Fruit fly (Drosophila melanogaster) whole organism, embryonic: ENCODE results near the gene Gyf.
A peak's percentile ranks its signal among the peaks of the same experiment; 100 is the strongest.

Experiments
- B-H1 ChIP-seq: fragments of 200-800 bp; sonication (Bioruptor generic); IDR thresholded peaks from 3 replicates; pipeline ENCODE4 v1.3.6; 2022; ENCODE audit warnings: missing biosample characterization, missing genetic modification characterization
- BEAF-32 ChIP-seq: fragments of 200-800 bp; sonication (Bioruptor generic); optimal IDR thresholded peaks from 3 replicates; lab custom pipeline; 2017; ENCODE audit warnings: missing biosample characterization, missing genetic modification characterization, mild to moderate bottlenecking, moderate library complexity, missing genetic modification reagents
- CG10366 ChIP-seq: fragments of 200-800 bp; sonication (Bioruptor generic); IDR thresholded peaks from 2 replicates; pipeline ENCODE4 v1.3.6; 2022; ENCODE audit warnings: missing biosample characterization, missing genetic modification characterization
- CG11093 ChIP-seq: fragments of 200-800 bp; sonication (Bioruptor generic); IDR thresholded peaks from 3 replicates; pipeline ENCODE4 v1.3.6; 2022; ENCODE audit warnings: missing biosample characterization, missing genetic modification characterization
- CG12219 ChIP-seq: fragments of 200-800 bp; sonication (Bioruptor generic); optimal IDR thresholded peaks from 3 replicates; lab custom pipeline; 2018; ENCODE audit warnings: missing biosample characterization, mild to moderate bottlenecking, missing genetic modification characterization
- CG13775 ChIP-seq: fragments of 200-800 bp; sonication (Bioruptor generic); optimal IDR thresholded peaks from 3 replicates; lab custom pipeline; 2017; ENCODE audit warnings: missing biosample characterization, mild to moderate bottlenecking, missing genetic modification characterization
- CG13894 ChIP-seq: fragments of 200-800 bp; sonication (Bioruptor generic); optimal IDR thresholded peaks from 3 replicates; lab custom pipeline; 2018; ENCODE audit warnings: missing biosample characterization, mild to moderate bottlenecking, missing genetic modification characterization, moderate library complexity
- CG14710 ChIP-seq: fragments of 200-800 bp; sonication (Bioruptor generic); optimal IDR thresholded peaks from 3 replicates; lab custom pipeline; 2019; ENCODE audit warnings: missing biosample characterization, mild to moderate bottlenecking, missing genetic modification characterization, moderate library complexity
- CG1603 ChIP-seq: fragments of 200-800 bp; sonication (Bioruptor generic); optimal IDR thresholded peaks from 2 replicates; lab custom pipeline; 2019; ENCODE audit warnings: missing biosample characterization, mild to moderate bottlenecking, missing genetic modification characterization, moderate library complexity
- CG17361 ChIP-seq: fragments of 200-800 bp; sonication (Bioruptor generic); IDR thresholded peaks from 3 replicates; pipeline ENCODE4 v1.3.6; 2022; ENCODE audit warnings: missing biosample characterization, missing genetic modification characterization
- CG17385 ChIP-seq: fragments of 200-800 bp; sonication (Bioruptor generic); optimal IDR thresholded peaks from 3 replicates; lab custom pipeline; 2018; ENCODE audit warnings: missing biosample characterization, mild to moderate bottlenecking, missing genetic modification characterization
- CG17829 ChIP-seq: fragments of 200-800 bp; optimal IDR thresholded peaks from 2 replicates; lab custom pipeline; 2019; ENCODE audit warnings: missing biosample characterization, mild to moderate bottlenecking, missing genetic modification characterization, moderate library complexity
- CG2129 ChIP-seq: fragments of 200-800 bp; sonication (Bioruptor generic); IDR thresholded peaks from 2 replicates; pipeline ENCODE4 v1.3.6; 2022; ENCODE audit warnings: missing biosample characterization, missing genetic modification characterization; ENCODE audit not compliant: partially characterized antibody
- CG31388 ChIP-seq: fragments of 200-800 bp; sonication (Bioruptor generic); optimal IDR thresholded peaks from 2 replicates; lab custom pipeline; 2016; ENCODE audit warnings: missing biosample characterization, missing genetic modification characterization
- CG3163 ChIP-seq: fragments of 200-800 bp; sonication (Bioruptor generic); optimal IDR thresholded peaks from 3 replicates; lab custom pipeline; 2016; ENCODE audit warnings: missing biosample characterization, missing genetic modification characterization
- CG32772 ChIP-seq: fragments of 200-800 bp; sonication (Bioruptor generic); IDR thresholded peaks from 2 replicates; pipeline ENCODE4 v1.3.6; 2022; ENCODE audit warnings: missing biosample characterization, missing genetic modification characterization
- CG4730 ChIP-seq: fragments of 200-800 bp; sonication (Bioruptor generic); IDR thresholded peaks from 2 replicates; pipeline ENCODE4 v1.3.6; 2022; ENCODE audit warnings: missing biosample characterization, missing genetic modification characterization
- CG5953 ChIP-seq: fragments of 200-800 bp; sonication (Bioruptor generic); IDR thresholded peaks from 2 replicates; pipeline ENCODE4 v1.3.6; 2022; ENCODE audit warnings: missing biosample characterization, missing genetic modification characterization
- CG6654 ChIP-seq: fragments of 200-800 bp; sonication (Bioruptor generic); optimal IDR thresholded peaks from 2 replicates; lab custom pipeline; 2017; ENCODE audit warnings: missing biosample characterization, mild to moderate bottlenecking, missing genetic modification characterization
- CG7372 ChIP-seq: fragments of 200-800 bp; sonication (Bioruptor generic); IDR thresholded peaks from 2 replicates; pipeline ENCODE4 v1.3.6; 2022; ENCODE audit warnings: missing biosample characterization, missing genetic modification characterization
- CG7963 ChIP-seq: fragments of 200-800 bp; sonication (Bioruptor generic); IDR thresholded peaks from 3 replicates; pipeline ENCODE4 v1.3.6; 2022; ENCODE audit warnings: missing biosample characterization, missing genetic modification characterization; ENCODE audit not compliant: partially characterized antibody
- CG9437 ChIP-seq: fragments of 200-800 bp; sonication (Bioruptor generic); optimal IDR thresholded peaks from 2 replicates; lab custom pipeline; 2018; ENCODE audit warnings: missing biosample characterization, mild to moderate bottlenecking, missing genetic modification characterization
- D ChIP-seq, 2 experiments: fragments of 200-800 bp in 1 of 2; fragments of >200 bp in 1 of 2; sonication (Bioruptor generic) in 1 of 2; optimal IDR thresholded peaks; 2 replicates in 1 of 2; 3 replicates in 1 of 2; lab custom pipeline; 2017; ENCODE audit warnings: mild to moderate bottlenecking in 1 of 2, missing biosample characterization in 1 of 2, missing genetic modification characterization in 1 of 2, missing genetic modification reagents in 1 of 2
- Dll ChIP-seq: fragments of 200-800 bp; sonication (Bioruptor generic); IDR thresholded peaks from 4 replicates; pipeline ENCODE4 v1.3.6; 2022; ENCODE audit warnings: missing biosample characterization, missing genetic modification characterization; ENCODE audit not compliant: partially characterized antibody
- Doc3 ChIP-seq: fragments of 200-800 bp; sonication (Bioruptor generic); IDR thresholded peaks from 3 replicates; pipeline ENCODE4 v1.3.6; 2022; ENCODE audit warnings: missing biosample characterization, missing genetic modification characterization; ENCODE audit not compliant: partially characterized antibody
- Dp ChIP-seq: fragments of 200-800 bp; sonication (Bioruptor generic); optimal IDR thresholded peaks from 2 replicates; lab custom pipeline; 2018; ENCODE audit warnings: missing biosample characterization, mild to moderate bottlenecking, missing genetic modification characterization, moderate library complexity
- Dref ChIP-seq: fragments of 200-800 bp; sonication (Bioruptor generic); IDR thresholded peaks from 2 replicates; pipeline ENCODE4 v1.3.6; 2022; ENCODE audit warnings: missing biosample characterization, missing genetic modification characterization
- E2f2 ChIP-seq: fragments of 200-800 bp; sonication (Bioruptor generic); IDR thresholded peaks from 2 replicates; pipeline ENCODE4 v1.3.6; 2022; ENCODE audit warnings: missing biosample characterization, missing genetic modification characterization
- Ets65A ChIP-seq: fragments of 200-800 bp; sonication (Bioruptor generic); peaks from one replicate; lab custom pipeline; 2016; ENCODE audit warnings: missing biosample characterization, missing genetic modification characterization
- Ets97D ChIP-seq: fragments of 200-800 bp; sonication (Bioruptor generic); optimal IDR thresholded peaks from 3 replicates; lab custom pipeline; 2016; ENCODE audit warnings: missing biosample characterization, missing genetic modification characterization
- HmgD ChIP-seq: fragments of 200-800 bp; sonication (Bioruptor generic); optimal IDR thresholded peaks from 3 replicates; lab custom pipeline; 2016; ENCODE audit warnings: missing biosample characterization, missing genetic modification characterization
- Hmr ChIP-seq: fragments of 200-800 bp; sonication (Bioruptor generic); optimal IDR thresholded peaks from 3 replicates; lab custom pipeline; 2017; ENCODE audit warnings: mild to moderate bottlenecking, missing biosample characterization, missing genetic modification reagents, missing genetic modification characterization
- Hr39 ChIP-seq: fragments of >200 bp; optimal IDR thresholded peaks from 2 replicates; lab custom pipeline; 2017
- Lhr ChIP-seq: fragments of 200-800 bp; sonication (Bioruptor generic); optimal IDR thresholded peaks from 3 replicates; lab custom pipeline; 2017; ENCODE audit warnings: mild to moderate bottlenecking, missing biosample characterization, missing genetic modification reagents, missing genetic modification characterization
- MBD-R2 ChIP-seq: fragments of 200-800 bp; sonication (Bioruptor generic); IDR thresholded peaks from 2 replicates; pipeline ENCODE4 v1.3.6; 2022; ENCODE audit warnings: missing biosample characterization, missing genetic modification characterization
- Sox100B ChIP-seq: fragments of 200-800 bp; sonication (Bioruptor generic); optimal IDR thresholded peaks from 3 replicates; lab custom pipeline; 2018; ENCODE audit warnings: missing biosample characterization, mild to moderate bottlenecking, missing genetic modification characterization
- bsh ChIP-seq, 2 experiments: fragments of 200-800 bp; sonication (Bioruptor generic); optimal IDR thresholded peaks; 2 replicates each; lab custom pipeline; 2017 to 2018; ENCODE audit warnings: mild to moderate bottlenecking in 2 of 2, missing biosample characterization in 2 of 2, missing genetic modification characterization in 2 of 2, moderate library complexity in 1 of 2
- cad ChIP-seq: fragments of >200 bp; optimal IDR thresholded peaks from 2 replicates; lab custom pipeline; 2017; ENCODE audit warnings: missing biosample characterization, missing genetic modification characterization
- esg ChIP-seq: fragments of 200-800 bp; sonication (Bioruptor generic); conservative IDR thresholded peaks from 2 replicates; pipeline ENCODE4 v1.3.6; 2022; ENCODE audit warnings: missing biosample characterization, missing genetic modification characterization
- gce ChIP-seq: fragments of 200-800 bp; sonication (Bioruptor generic); IDR thresholded peaks from 3 replicates; pipeline ENCODE4 v1.3.6; 2022; ENCODE audit warnings: missing biosample characterization, missing genetic modification characterization
- gem ChIP-seq: fragments of 200-800 bp; sonication (Bioruptor generic); optimal IDR thresholded peaks from 2 replicates; lab custom pipeline; 2019; ENCODE audit warnings: missing biosample characterization, mild to moderate bottlenecking, missing genetic modification characterization, moderate library complexity
- gsb-n ChIP-seq: fragments of 200-800 bp; sonication (Bioruptor generic); optimal IDR thresholded peaks from 3 replicates; lab custom pipeline; 2018; ENCODE audit warnings: missing biosample characterization, mild to moderate bottlenecking, missing genetic modification characterization
- onecut ChIP-seq: fragments of 200-800 bp; sonication (Bioruptor generic); IDR thresholded peaks from 2 replicates; pipeline ENCODE4 v1.3.6; 2022; ENCODE audit warnings: missing biosample characterization, missing genetic modification characterization
- ranshi ChIP-seq: fragments of 200-800 bp; sonication (Bioruptor generic); IDR thresholded peaks from 2 replicates; pipeline ENCODE4 v1.3.6; 2022; ENCODE audit warnings: missing biosample characterization, missing genetic modification characterization
- sc ChIP-seq, 3 experiments: fragments of >200 bp in 2 of 3; fragments of 200-800 bp in 1 of 3; sonication (Bioruptor generic) in 1 of 3; optimal IDR thresholded peaks; 2 replicates in 2 of 3; 3 replicates in 1 of 3; lab custom pipeline; 2017; ENCODE audit warnings: mild to moderate bottlenecking in 1 of 3, missing biosample characterization in 1 of 3, missing genetic modification characterization in 1 of 3, missing genetic modification reagents in 1 of 3
- schlank ChIP-seq: fragments of 200-800 bp; sonication (Bioruptor generic); optimal IDR thresholded peaks from 2 replicates; lab custom pipeline; 2018; ENCODE audit warnings: missing biosample characterization, mild to moderate bottlenecking, missing genetic modification characterization
- so ChIP-seq: fragments of 200-800 bp; sonication (Bioruptor generic); IDR thresholded peaks from 3 replicates; pipeline ENCODE4 v1.3.6; 2022; ENCODE audit warnings: missing biosample characterization, missing genetic modification characterization
- z ChIP-seq: fragments of 200-800 bp; sonication (Bioruptor generic); IDR thresholded peaks from 3 replicates; pipeline ENCODE4 v1.3.6; 2022; ENCODE audit warnings: missing biosample characterization, missing genetic modification characterization

Gyf gene

DNA sequence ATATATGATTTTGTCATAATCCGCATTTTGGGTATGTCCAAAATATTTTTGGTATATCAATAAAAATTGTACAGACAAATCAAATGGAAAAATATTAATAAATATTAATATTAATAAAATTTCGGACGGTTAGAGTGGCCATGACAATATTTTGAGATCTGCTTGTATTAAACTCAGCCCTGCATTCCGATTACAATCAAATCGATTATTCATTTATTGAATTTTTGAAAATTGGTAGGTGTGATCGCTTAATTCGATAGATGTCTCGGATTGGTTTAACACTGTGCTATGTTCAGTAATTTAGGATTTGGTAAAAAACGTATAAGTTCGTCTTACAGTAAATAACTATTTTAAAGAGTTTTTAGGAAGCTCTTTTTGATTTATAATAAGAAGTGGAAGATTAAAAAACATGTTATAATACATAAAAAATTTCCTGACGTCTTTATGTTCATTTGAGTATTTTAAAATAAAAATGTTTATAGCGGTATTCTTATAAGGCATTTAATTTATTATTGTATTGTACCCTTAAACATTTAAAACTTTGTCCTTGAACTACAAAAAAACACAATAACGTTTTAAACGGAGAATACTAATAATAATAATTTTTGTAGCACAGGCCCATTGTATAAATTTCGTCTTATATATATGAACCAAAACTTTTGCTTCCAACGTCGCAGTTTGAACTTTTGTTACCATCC lies 31.8 kb downstream of the Gyf start (continued):
- TF ChIP-seq sc (optimal IDR thresholded peaks at IDR 0.05; lab: Kevin White, UChicago) (no peak), sc (GFP tag; optimal IDR thresholded peaks at IDR 0.05; lab: Kevin White, UChicago) (no peak), D (optimal IDR thresholded peaks at IDR 0.05; lab: Kevin White, UChicago) (no peak), D (GFP tag; optimal IDR thresholded peaks at IDR 0.05; lab: Kevin White, UChicago) (no peak), CG17361 (GFP tag; lab: Robert Waterston, UW) (0 out of 3 replicates have a peak, but pooled peaks have one; percentile 34), CG4730 (GFP tag; lab: Robert Waterston, UW) (no peak), CG7963 (GFP tag; lab: Robert Waterston, UW) (peak; percentile 59; the same call in 1 of the 3 replicates), CG12219 (GFP tag; lab: Kevin White, UChicago) (no peak), CG1603 (tag; lab: Kevin White, UChicago) (peak; percentile 39), so (GFP tag; lab: Robert Waterston, UW) (no peak), schlank (tag; lab: Kevin White, UChicago) (no peak), esg (GFP tag; lab: Robert Waterston, UW) (no peak), CG5953 (no peak), CG32772 (GFP tag; lab: Robert Waterston, UW) (no peak), bsh (GFP tag; optimal IDR thresholded peaks at IDR 0.05; lab: Kevin White, UChicago) (peak in 1 of 2 experiments; percentile 14), onecut (GFP tag; lab: Robert Waterston, UW) (peak; percentile 46; the same call in 1 of the 2 replicates), CG13894 (tag; lab: Kevin White, UChicago) (peak; percentile 38), Ets65A (peak; percentile 58), Ets97D (peak; percentile 60), CG3163 (GFP tag; lab: Kevin White, UChicago) (no peak), CG14710 (tag; lab: Kevin White, UChicago) (peak; percentile 51), gem (tag; lab: Kevin White, UChicago) (peak; percentile 50), Dref (GFP tag; lab: Robert Waterston, UW) (peak; percentile 81), Doc3 (GFP tag; lab: Robert Waterston, UW) (0 out of 3 replicates have a peak, but pooled peaks have one; percentile 41), CG9437 (GFP tag; lab: Kevin White, UChicago) (peak; percentile 30), CG11093 (GFP tag; lab: Robert Waterston, UW) (no peak), Lhr (GFP tag; lab: Kevin White, UChicago) (peak; percentile 99), CG6654 (GFP tag; lab: Kevin White, UChicago) (no peak), E2f2 (GFP tag; lab: Robert Waterston, UW) (peak; percentile 50), Hmr (GFP tag; lab: Kevin White, UChicago) (peak; percentile 88), Hr39 (no peak), z (GFP tag; lab: Robert Waterston, UW) (no peak), HmgD (GFP tag; lab: Kevin White, UChicago) (peak; percentile 17), Dll (GFP tag; lab: Robert Waterston, UW) (peak; percentile 39; the same call in 1 of the 4 replicates), gce (GFP tag; lab: Robert Waterston, UW) (no peak), Sox100B (GFP tag; lab: Kevin White, UChicago) (no peak), gsb-n (tag; lab: Kevin White, UChicago) (no peak), MBD-R2 (GFP tag; lab: Robert Waterston, UW) (peak; percentile 16; the same call in 1 of the 2 replicates), ranshi (GFP tag; lab: Robert Waterston, UW) (peak; percentile 6; the same call in 1 of the 2 replicates), CG13775 (GFP tag; lab: Kevin White, UChicago) (no peak), CG31388 (GFP tag; lab: Kevin White, UChicago) (no peak), CG7372 (GFP tag; lab: Robert Waterston, UW) (no peak), CG17385 (GFP tag; lab: Kevin White, UChicago) (peak; percentile 6), B-H1 (GFP tag; lab: Robert Waterston, UW) (no peak), BEAF-32 (GFP tag; lab: Kevin White, UChicago) (peak; percentile 46), CG17829 (peak; percentile 11), CG2129 (GFP tag; lab: Robert Waterston, UW) (no peak), Dp (peak; percentile 58), CG10366 (GFP tag; lab: Robert Waterston, UW) (no peak), cad (no peak)
